Fruit fly (Drosophila melanogaster) whole organism, pupa: Measurements from ENCODE around the gene CG4586.

Experiments used
- CG10348 ChIP-seq: fragments of 200-800 bp; sonication (Bioruptor generic); IDR thresholded peaks from 2 replicates; pipeline ENCODE4 v1.3.6; 2022; ENCODE audit warnings: missing biosample characterization, missing genetic modification characterization
- CG12605 ChIP-seq: fragments of 200-800 bp; sonication (Bioruptor generic); IDR thresholded peaks from 2 replicates; pipeline ENCODE4 v1.3.6; 2022; ENCODE audit warnings: missing biosample characterization, missing genetic modification characterization
- CG13204 ChIP-seq: fragments of 200-800 bp; sonication (Bioruptor generic); optimal IDR thresholded peaks from 2 replicates; lab custom pipeline; 2018; ENCODE audit warnings: missing biosample characterization, mild to moderate bottlenecking, missing genetic modification characterization, moderate library complexity
- CG14655 ChIP-seq: fragments of 200-800 bp; sonication (Bioruptor generic); optimal IDR thresholded peaks from 3 replicates; lab custom pipeline; 2017; ENCODE audit warnings: mild to moderate bottlenecking, missing biosample characterization, missing genetic modification reagents, missing genetic modification characterization
- CG15710 ChIP-seq: fragments of 200-800 bp; sonication (Bioruptor generic); optimal IDR thresholded peaks from 2 replicates; lab custom pipeline; 2018; ENCODE audit warnings: missing biosample characterization, mild to moderate bottlenecking, missing genetic modification characterization, moderate library complexity
- CG17806 ChIP-seq: fragments of 200-800 bp; sonication (Bioruptor generic); optimal IDR thresholded peaks from 2 replicates; lab custom pipeline; 2018; ENCODE audit warnings: missing biosample characterization, mild to moderate bottlenecking, missing genetic modification characterization, moderate library complexity
- CG32121 ChIP-seq: fragments of 200-800 bp; sonication (Bioruptor generic); IDR thresholded peaks from 2 replicates; pipeline ENCODE4 v1.3.6; 2022; ENCODE audit warnings: missing biosample characterization, missing genetic modification characterization
- CG34367 ChIP-seq: fragments of 200-800 bp; sonication (Bioruptor generic); optimal IDR thresholded peaks from 2 replicates; lab custom pipeline; 2018; ENCODE audit warnings: missing biosample characterization, mild to moderate bottlenecking, missing genetic modification characterization
- CG4496 ChIP-seq: fragments of 200-800 bp; sonication (Bioruptor generic); IDR thresholded peaks from 3 replicates; pipeline ENCODE4 v1.3.6; 2022; ENCODE audit warnings: missing biosample characterization, missing genetic modification characterization
- CG8159 ChIP-seq: fragments of 200-800 bp; sonication (Bioruptor generic); optimal IDR thresholded peaks from 3 replicates; lab custom pipeline; 2018; ENCODE audit warnings: missing biosample characterization, mild to moderate bottlenecking, missing genetic modification characterization, moderate library complexity
- CG8301 ChIP-seq: fragments of 200-800 bp; sonication (Bioruptor generic); optimal IDR thresholded peaks from 2 replicates; lab custom pipeline; 2018; ENCODE audit warnings: missing biosample characterization, mild to moderate bottlenecking, missing genetic modification characterization
- CG9948 ChIP-seq: fragments of 200-800 bp; sonication (Bioruptor generic); optimal IDR thresholded peaks from 2 replicates; lab custom pipeline; 2018; ENCODE audit warnings: missing biosample characterization, mild to moderate bottlenecking, missing genetic modification characterization, moderate library complexity
- D1 ChIP-seq: fragments of 200-800 bp; sonication (Bioruptor generic); optimal IDR thresholded peaks from 2 replicates; lab custom pipeline; 2018; ENCODE audit warnings: missing biosample characterization, mild to moderate bottlenecking, missing genetic modification characterization, moderate library complexity
- EcR ChIP-seq: fragments of 200-800 bp; sonication (Bioruptor generic); optimal IDR thresholded peaks from 3 replicates; lab custom pipeline; 2019; ENCODE audit warnings: missing biosample characterization, missing genetic modification characterization, mild to moderate bottlenecking, moderate library complexity, missing genetic modification reagents
- Ets98B ChIP-seq: fragments of 200-800 bp; sonication (Bioruptor generic); IDR thresholded peaks from 2 replicates; pipeline ENCODE4 v1.3.6; 2022; ENCODE audit warnings: missing biosample characterization, missing genetic modification characterization
- Pif1A ChIP-seq: fragments of 200-800 bp; sonication (Bioruptor generic); optimal IDR thresholded peaks from 3 replicates; lab custom pipeline; 2016; ENCODE audit warnings: missing biosample characterization, missing genetic modification characterization
- Pif1B ChIP-seq: fragments of 200-800 bp; sonication (Bioruptor generic); optimal IDR thresholded peaks from 3 replicates; lab custom pipeline; 2016; ENCODE audit warnings: missing biosample characterization, missing genetic modification characterization
- Snoo ChIP-seq: fragments of 200-800 bp; sonication (Bioruptor generic); optimal IDR thresholded peaks from 3 replicates; lab custom pipeline; 2017; ENCODE audit warnings: missing biosample characterization, mild to moderate bottlenecking, missing genetic modification characterization, inconsistent platforms
- fd96Ca ChIP-seq: fragments of 200-800 bp; sonication (Bioruptor generic); IDR thresholded peaks from 3 replicates; pipeline ENCODE4 v1.3.6; 2022; ENCODE audit warnings: missing biosample characterization, missing genetic modification characterization
- gl ChIP-seq: fragments of 200-800 bp; sonication (Bioruptor generic); optimal IDR thresholded peaks from 2 replicates; lab custom pipeline; 2018; ENCODE audit warnings: missing biosample characterization, mild to moderate bottlenecking, missing genetic modification characterization
- rn ChIP-seq: fragments of 200-800 bp; sonication (Bioruptor generic); IDR thresholded peaks from 2 replicates; pipeline ENCODE4 v1.3.6; 2022; ENCODE audit warnings: missing biosample characterization, missing genetic modification characterization

The CG4586 gene

dm6 chrX:7014931-7015428, 45.3 kb downstream of the CG4586 start:
- TF ChIP-seq EcR (GFP tag; lab: Kevin White, UChicago) (no peak), CG15710 (tag; lab: Kevin White, UChicago) (peak; percentile 9), fd96Ca (GFP tag; lab: Robert Waterston, UW) (peak; percentile 29; the same call in 1 of the 3 replicates), CG4496 (peak; percentile 68; the same call in 2 of the 3 replicates), Pif1A (GFP tag; lab: Kevin White, UChicago) (peak; percentile 61), CG17806 (tag; lab: Kevin White, UChicago) (peak; percentile 21), CG14655 (GFP tag; lab: Kevin White, UChicago) (no peak), CG13204 (no peak), CG10348 (no peak), Snoo (peak; percentile 65), CG34367 (tag; lab: Kevin White, UChicago) (no peak), CG32121 (GFP tag; lab: Robert Waterston, UW) (peak; percentile 40; the same call in 1 of the 2 replicates), CG12605 (GFP tag; lab: Robert Waterston, UW) (peak; percentile 33; the same call in 1 of the 2 replicates), CG9948 (tag; lab: Kevin White, UChicago) (peak; percentile 12), rn (GFP tag; lab: Robert Waterston, UW) (no peak), D1 (tag; lab: Kevin White, UChicago) (no peak), gl (tag; lab: Kevin White, UChicago) (no peak), CG8301 (tag; lab: Kevin White, UChicago) (no peak), Pif1B (GFP tag; lab: Kevin White, UChicago) (peak; percentile 35), Ets98B (GFP tag; lab: Robert Waterston, UW) (peak; percentile 57), CG8159 (tag; lab: Kevin White, UChicago) (peak; percentile 25)
